Worm (Caenorhabditis elegans) whole organism, L3 larva: ENCODE data around the gene cyp-14A1.

Experiments
- ZK546.5 ChIP-seq: sonication (generic microtip); optimal IDR thresholded peaks from 2 replicates; lab custom pipeline; 2017; ENCODE audit warnings: missing biosample characterization, missing genetic modification characterization
- aly-2 ChIP-seq: fragments of 150-350 bp; optimal IDR thresholded peaks from 2 replicates; lab custom pipeline; 2014; ENCODE audit warnings: missing biosample characterization, missing genetic modification characterization
- ama-1 ChIP-seq: fragments of 150-350 bp; optimal IDR thresholded peaks from 2 replicates; lab custom pipeline; 2018
- ceh-28 ChIP-seq: fragments of 150-350 bp; optimal IDR thresholded peaks from 2 replicates; lab custom pipeline; 2014; ENCODE audit warnings: missing biosample characterization, missing genetic modification reagents, missing genetic modification characterization
- ceh-9 ChIP-seq: sonication (generic microtip); optimal IDR thresholded peaks from 2 replicates; lab custom pipeline; 2018; ENCODE audit warnings: missing biosample characterization, missing genetic modification characterization
- daf-12 ChIP-seq: fragments of 150-350 bp; optimal IDR thresholded peaks from 2 replicates; lab custom pipeline; 2014; ENCODE audit warnings: missing biosample characterization, missing genetic modification reagents, missing genetic modification characterization
- egl-5 ChIP-seq: fragments of 150-350 bp; optimal IDR thresholded peaks from 2 replicates; lab custom pipeline; 2017; ENCODE audit warnings: missing biosample characterization, missing genetic modification reagents, missing genetic modification characterization, inconsistent platforms
- elt-1 ChIP-seq: fragments of 150-350 bp; optimal IDR thresholded peaks from 2 replicates; lab custom pipeline; 2014; ENCODE audit warnings: missing biosample characterization, missing genetic modification characterization
- elt-2 ChIP-seq: sonication (generic microtip); optimal IDR thresholded peaks from 2 replicates; lab custom pipeline; 2016; ENCODE audit warnings: missing genetic modification reagents, mild to moderate bottlenecking, missing genetic modification characterization, missing compliant biosample characterization
- elt-3 ChIP-seq, 3 experiments: fragments of 150-350 bp in 1 of 3; sonication (generic microtip) in 2 of 3; optimal IDR thresholded peaks; 2 replicates in 2 of 3; 4 replicates in 1 of 3; lab custom pipeline; 2014 to 2017; ENCODE audit warnings: missing biosample characterization in 3 of 3, missing genetic modification characterization in 3 of 3
- eor-1 ChIP-seq, 2 experiments: fragments of 150-350 bp; optimal IDR thresholded peaks; 2 replicates each; lab custom pipeline; 2014 to 2018; ENCODE audit warnings: missing biosample characterization in 2 of 2, missing genetic modification characterization in 2 of 2
- fkh-2 ChIP-seq: fragments of 150-350 bp; optimal IDR thresholded peaks from 2 replicates; lab custom pipeline; 2014; ENCODE audit warnings: missing biosample characterization, missing genetic modification reagents, missing genetic modification characterization
- fos-1 ChIP-seq: fragments of 150-350 bp; optimal IDR thresholded peaks from 2 replicates; lab custom pipeline; 2014; ENCODE audit warnings: missing biosample characterization, missing genetic modification characterization
- hmg-11 ChIP-seq: sonication (generic microtip); optimal IDR thresholded peaks from 2 replicates; lab custom pipeline; 2016; ENCODE audit warnings: missing genetic modification characterization, missing compliant biosample characterization
- jun-1 ChIP-seq: fragments of 150-350 bp; optimal IDR thresholded peaks from 2 replicates; lab custom pipeline; 2014; ENCODE audit warnings: missing biosample characterization, missing genetic modification reagents, missing genetic modification characterization
- lin-15B ChIP-seq: fragments of 150-350 bp; optimal IDR thresholded peaks from 2 replicates; lab custom pipeline; 2014; ENCODE audit warnings: missing biosample characterization, missing genetic modification characterization
- lin-39 ChIP-seq: fragments of 150-350 bp; optimal IDR thresholded peaks from 2 replicates; lab custom pipeline; 2018; ENCODE audit warnings: missing biosample characterization, missing genetic modification reagents, missing genetic modification characterization
- lsy-12 ChIP-seq: sonication (generic microtip); optimal IDR thresholded peaks from 2 replicates; lab custom pipeline; 2016; ENCODE audit warnings: mild to moderate bottlenecking, missing genetic modification characterization, missing compliant biosample characterization
- mdl-1 ChIP-seq: fragments of 150-350 bp; optimal IDR thresholded peaks from 2 replicates; lab custom pipeline; 2014; ENCODE audit warnings: missing biosample characterization, missing genetic modification characterization
- mml-1 ChIP-seq: fragments of 150-350 bp; sonication (generic microtip); optimal IDR thresholded peaks from 3 replicates; lab custom pipeline; 2014; ENCODE audit warnings: missing biosample characterization, missing genetic modification characterization
- nhr-11 ChIP-seq: fragments of 150-350 bp; optimal IDR thresholded peaks from 2 replicates; lab custom pipeline; 2014; ENCODE audit warnings: missing biosample characterization, missing genetic modification characterization
- nhr-12 ChIP-seq: fragments of 150-350 bp; optimal IDR thresholded peaks from 2 replicates; lab custom pipeline; 2014; ENCODE audit warnings: missing biosample characterization, missing genetic modification characterization
- nhr-237 ChIP-seq: fragments of 150-350 bp; optimal IDR thresholded peaks from 2 replicates; lab custom pipeline; 2014; ENCODE audit warnings: missing biosample characterization, missing genetic modification characterization
- nhr-25 ChIP-seq: sonication (generic microtip); optimal IDR thresholded peaks from 2 replicates; lab custom pipeline; 2017; ENCODE audit warnings: missing biosample characterization, missing genetic modification characterization
- nhr-28 ChIP-seq: fragments of 150-350 bp; optimal IDR thresholded peaks from 2 replicates; lab custom pipeline; 2014; ENCODE audit warnings: missing biosample characterization, missing genetic modification characterization
- nhr-43 ChIP-seq: sonication (generic microtip); optimal IDR thresholded peaks from 2 replicates; lab custom pipeline; 2016; ENCODE audit warnings: mild to moderate bottlenecking, missing genetic modification characterization, missing compliant biosample characterization; ENCODE audit not compliant: poor library complexity, severe bottlenecking
- nhr-67 ChIP-seq: fragments of 150-350 bp; optimal IDR thresholded peaks from 2 replicates; lab custom pipeline; 2014; ENCODE audit warnings: missing biosample characterization, missing genetic modification characterization
- nhr-76 ChIP-seq: fragments of 150-350 bp; sonication (generic microtip); optimal IDR thresholded peaks from 5 replicates; lab custom pipeline; 2014; ENCODE audit warnings: missing biosample characterization, missing genetic modification characterization
- nhr-77 ChIP-seq: fragments of 150-350 bp; optimal IDR thresholded peaks from 2 replicates; lab custom pipeline; 2014; ENCODE audit warnings: missing biosample characterization, missing genetic modification characterization
- pqm-1 ChIP-seq: fragments of 150-350 bp; optimal IDR thresholded peaks from 2 replicates; lab custom pipeline; 2017; ENCODE audit warnings: missing biosample characterization, missing genetic modification characterization, inconsistent platforms
- skn-1 ChIP-seq: fragments of 150-350 bp; optimal IDR thresholded peaks from 2 replicates; lab custom pipeline; 2014; ENCODE audit warnings: missing biosample characterization, missing genetic modification characterization
- tbx-2 ChIP-seq: sonication (generic microtip); optimal IDR thresholded peaks from 2 replicates; lab custom pipeline; 2016; ENCODE audit warnings: mild to moderate bottlenecking, missing genetic modification characterization, missing compliant biosample characterization
- unc-39 ChIP-seq: sonication (generic microtip); optimal IDR thresholded peaks from 4 replicates; lab custom pipeline; 2017; ENCODE audit warnings: missing biosample characterization, missing genetic modification characterization
- zag-1 ChIP-seq: fragments of 150-350 bp; optimal IDR thresholded peaks from 2 replicates; lab custom pipeline; 2014; ENCODE audit warnings: missing biosample characterization, missing genetic modification characterization
- ztf-4 ChIP-seq: fragments of 150-350 bp; optimal IDR thresholded peaks from 2 replicates; lab custom pipeline; 2014; ENCODE audit warnings: missing biosample characterization, missing genetic modification characterization

cyp-14A1 gene

ce11 chrX:13284091-13284490 is 16.9 kb upstream of the cyp-14A1 start, which contains the start of gene cyp-14A4:
TSS of gene cyp-14A4 (minus strand) at chrX:13284197.
- TF ChIP-seq lin-39: no peak
- no peak for TF ChIP-seq ama-1 (lab: Kevin White, UChicago)
- no peak for TF ChIP-seq nhr-76 (tag; lab: Kevin White, UChicago)
- no peak for TF ChIP-seq nhr-11
- no peak for TF ChIP-seq nhr-12
- no peak for TF ChIP-seq nhr-237 (tag; lab: Kevin White, UChicago)
- TF ChIP-seq eor-1 (tag; optimal IDR thresholded peaks at IDR 0.05; lab: Kevin White, UChicago): no peak
- no peak for TF ChIP-seq lin-15B
- no peak for TF ChIP-seq elt-1 (tag; lab: Kevin White, UChicago)
- no peak for TF ChIP-seq ceh-28
- no peak for TF ChIP-seq nhr-67 (tag; lab: Kevin White, UChicago)
- no peak for TF ChIP-seq mml-1 (tag; lab: Kevin White, UChicago)
- TF ChIP-seq fkh-2: no peak
- no peak for TF ChIP-seq elt-3 (tag; optimal IDR thresholded peaks at IDR 0.05; lab: Kevin White, UChicago)
- TF ChIP-seq nhr-25 (tag; lab: Kevin White, UChicago): no peak
- no peak for TF ChIP-seq nhr-43 (tag; lab: Kevin White, UChicago)
- TF ChIP-seq ZK546.5 (tag; lab: Kevin White, UChicago): no peak
- TF ChIP-seq tbx-2 (tag; lab: Kevin White, UChicago): no peak
- TF ChIP-seq aly-2 (tag; lab: Kevin White, UChicago): no peak

ce11 chrX:13283462-13283861 is 16.3 kb upstream of the cyp-14A1 start:
- TF ChIP-seq fos-1 (tag; lab: Kevin White, UChicago) (no peak), egl-5 (tag; lab: Kevin White, UChicago) (no peak), pqm-1 (tag; lab: Kevin White, UChicago) (no peak), unc-39 (tag; lab: Kevin White, UChicago) (no peak), zag-1 (tag; lab: Kevin White, UChicago) (no peak), nhr-43 (tag; lab: Kevin White, UChicago) (peak; percentile 62), elt-2 (tag; lab: Kevin White, UChicago) (peak; percentile 16)

ce11 chrX:13278876-13279275 is 11.7 kb upstream of the cyp-14A1 start, which contains the start of gene phf-33:
TSS of gene phf-33 (minus strand) at chrX:13278976.
- TF ChIP-seq ceh-9 (tag; lab: Kevin White, UChicago) (no peak), nhr-25 (tag; lab: Kevin White, UChicago) (no peak)

- TF ChIP-seq fos-1 (tag; lab: Kevin White, UChicago) (no peak), lin-15B (no peak), elt-2 (tag; lab: Kevin White, UChicago) (no peak), hmg-11 (tag; lab: Kevin White, UChicago) (no peak), mdl-1 (no peak), nhr-28 (tag; lab: Kevin White, UChicago) (no peak), nhr-76 (tag; lab: Kevin White, UChicago) (no peak), aly-2 (tag; lab: Kevin White, UChicago) (no peak), eor-1 (tag; optimal IDR thresholded peaks at IDR 0.05; lab: Kevin White, UChicago) (no peak), nhr-237 (tag; lab: Kevin White, UChicago) (no peak), jun-1 (no peak)
- TF ChIP-seq, all 47 proteins: peak for 0
These were observed 6.9 kb upstream of the cyp-14A1 start, which contains the start of gene cyp-14A3 for ce11 chrX:13274102-13274501. TSS of gene cyp-14A3 (minus strand) at chrX:13274202.

- TF ChIP-seq unc-39 (tag; lab: Kevin White, UChicago): no peak
- no peak for TF ChIP-seq nhr-28 (tag; lab: Kevin White, UChicago)
- no peak for TF ChIP-seq skn-1 (tag; lab: Kevin White, UChicago)
- TF ChIP-seq nhr-67 (tag; lab: Kevin White, UChicago): no peak
- no peak for TF ChIP-seq lsy-12 (tag; lab: Kevin White, UChicago)
- TF ChIP-seq jun-1: no peak
- no peak for TF ChIP-seq fos-1 (tag; lab: Kevin White, UChicago)
- no peak for TF ChIP-seq elt-3 (tag; optimal IDR thresholded peaks at IDR 0.05; lab: Kevin White, UChicago)
- TF ChIP-seq zag-1 (tag; lab: Kevin White, UChicago): no peak
- no peak for TF ChIP-seq ztf-4 (tag; lab: Kevin White, UChicago)
- no peak for TF ChIP-seq nhr-77 (tag; lab: Kevin White, UChicago)
- TF ChIP-seq fkh-2: no peak
- TF ChIP-seq nhr-12: no peak
- TF ChIP-seq daf-12 (tag; lab: Kevin White, UChicago): no peak
These were observed 2.4 kb upstream of the cyp-14A1 start, which contains the start of gene cyp-14A2 for ce11 chrX:13269586-13269985. TSS of gene cyp-14A2 (minus strand) at chrX:13269686.
